Worm (Caenorhabditis elegans) whole organism, early embryonic: ENCODE measurements around the gene pcyt-1.

ENCODE experiments used
- B0310.2 ChIP-seq: sonication (generic microtip); optimal IDR thresholded peaks from 2 replicates; lab custom pipeline; 2016; ENCODE audit warnings: mild to moderate bottlenecking, missing genetic modification characterization, missing compliant biosample characterization
- F13C5.2 ChIP-seq: sonication (generic microtip); optimal IDR thresholded peaks from 2 replicates; lab custom pipeline; 2017; ENCODE audit warnings: mild to moderate bottlenecking, missing genetic modification characterization, inconsistent platforms, missing compliant biosample characterization
- aly-1 ChIP-seq: sonication (generic microtip); optimal IDR thresholded peaks from 2 replicates; lab custom pipeline; 2016; ENCODE audit warnings: missing genetic modification characterization, missing compliant biosample characterization
- ama-1 ChIP-seq: fragments of 150-350 bp; optimal IDR thresholded peaks from 2 replicates; lab custom pipeline; 2014
- ceh-13 ChIP-seq: fragments of 200-800 bp; sonication (Bioruptor generic); optimal IDR thresholded peaks from 2 replicates; lab custom pipeline; 2018; ENCODE audit warnings: mild to moderate bottlenecking, missing genetic modification characterization, missing compliant biosample characterization
- ceh-36 ChIP-seq: sonication (generic microtip); optimal IDR thresholded peaks from 2 replicates; lab custom pipeline; 2016; ENCODE audit warnings: missing genetic modification characterization, inconsistent platforms, missing compliant biosample characterization
- ets-7 ChIP-seq: sonication (generic microtip); optimal IDR thresholded peaks from 2 replicates; lab custom pipeline; 2016; ENCODE audit warnings: missing genotype, missing genetic modification characterization, missing compliant biosample characterization
- flt-1 ChIP-seq: fragments of 200-800 bp; sonication (Bioruptor generic); IDR thresholded peaks from 2 replicates; pipeline ENCODE4 v1.3.6; 2022; ENCODE audit warnings: missing genetic modification characterization, missing compliant biosample characterization
- hmbx-1 ChIP-seq: sonication (generic microtip); optimal IDR thresholded peaks from 2 replicates; lab custom pipeline; 2016; ENCODE audit warnings: mild to moderate bottlenecking, missing genetic modification characterization, missing compliant biosample characterization
- hmg-4 ChIP-seq: fragments of 200-800 bp; sonication (Bioruptor generic); optimal IDR thresholded peaks from 2 replicates; lab custom pipeline; 2018; ENCODE audit warnings: mild to moderate bottlenecking, missing genetic modification characterization, missing compliant biosample characterization
- hnd-1 ChIP-seq: sonication (generic microtip); optimal IDR thresholded peaks from 2 replicates; lab custom pipeline; 2016; ENCODE audit warnings: missing genetic modification characterization, missing compliant biosample characterization
- pes-1 ChIP-seq: fragments of 200-800 bp; sonication (Bioruptor generic); IDR thresholded peaks from 2 replicates; pipeline ENCODE4 v1.3.6; 2022; ENCODE audit warnings: missing genetic modification reagents, missing genetic modification characterization, missing compliant biosample characterization
- scrt-1 ChIP-seq: fragments of 200-800 bp; sonication (Bioruptor generic); IDR thresholded peaks from 2 replicates; pipeline ENCODE4 v1.3.6; 2022; ENCODE audit warnings: missing genetic modification characterization, missing compliant biosample characterization
- sea-1 ChIP-seq: fragments of 200-800 bp; sonication (Bioruptor generic); conservative IDR thresholded peaks from 2 replicates; pipeline ENCODE4 v1.3.6; 2022; ENCODE audit warnings: missing genetic modification characterization, missing compliant biosample characterization
- tbx-11 ChIP-seq: fragments of 200-800 bp; sonication (Bioruptor generic); IDR thresholded peaks from 2 replicates; pipeline ENCODE4 v1.3.6; 2022; ENCODE audit warnings: missing genetic modification characterization, missing compliant biosample characterization
- tbx-37 ChIP-seq: fragments of 200-800 bp; sonication (Bioruptor generic); conservative IDR thresholded peaks from 2 replicates; pipeline ENCODE4 v1.3.6; 2022; ENCODE audit warnings: missing genetic modification reagents, missing genetic modification characterization, missing compliant biosample characterization
- tra-4 ChIP-seq: sonication (generic microtip); optimal IDR thresholded peaks from 2 replicates; lab custom pipeline; 2017; ENCODE audit warnings: missing genetic modification characterization, missing compliant biosample characterization

Gene pcyt-1

ce11 chrX:7590756-7591155, 18.6 kb downstream of the pcyt-1 start:
- TF ChIP-seq aly-1 (tag; lab: Kevin White, UChicago), result no peak
- no peak for TF ChIP-seq scrt-1 (GFP tag; lab: Robert Waterston, UW)
- no peak for TF ChIP-seq ceh-13
- no peak for TF ChIP-seq hnd-1 (tag; lab: Kevin White, UChicago)
- TF ChIP-seq hmbx-1 (tag; lab: Kevin White, UChicago), result no peak
- no peak for TF ChIP-seq ama-1 (lab: Kevin White, UChicago)
- TF ChIP-seq ceh-36, result no peak

- TF ChIP-seq hmbx-1 (tag; lab: Kevin White, UChicago), result no peak
- TF ChIP-seq flt-1 (GFP tag; lab: Robert Waterston, UW), result no peak
- TF ChIP-seq hnd-1 (tag; lab: Kevin White, UChicago), result no peak
- TF ChIP-seq hmg-4 (GFP tag; lab: Kevin White, UChicago), result no peak
- TF ChIP-seq F13C5.2, result no peak
- no peak for TF ChIP-seq ama-1 (lab: Kevin White, UChicago)
- no peak for TF ChIP-seq aly-1 (tag; lab: Kevin White, UChicago)
- no peak for TF ChIP-seq tbx-37
- TF ChIP-seq ceh-36, result no peak
- no peak for TF ChIP-seq ets-7 (tag; lab: Kevin White, UChicago)
Measured at ce11 chrX:7593931-7594544, 21.9 kb downstream of the pcyt-1 start.

- TF ChIP-seq B0310.2 (tag; lab: Kevin White, UChicago) (no peak), flt-1 (GFP tag; lab: Robert Waterston, UW) (no peak)
Measured at ce11 chrX:7596029-7596428, 23.9 kb downstream of the pcyt-1 start.

ce11 chrX:7596627-7597026, 24.5 kb downstream of the pcyt-1 start, which contains the start of gene C44E12.1:
C44E12.1 (plus strand) TSS chrX:7596927.
- TF ChIP-seq scrt-1 (GFP tag; lab: Robert Waterston, UW) (no peak), hmg-4 (GFP tag; lab: Kevin White, UChicago) (no peak), hmbx-1 (tag; lab: Kevin White, UChicago) (no peak), tra-4 (tag; lab: Kevin White, UChicago) (no peak), tbx-11 (GFP tag; lab: Robert Waterston, UW) (no peak), tbx-37 (no peak), ama-1 (lab: Kevin White, UChicago) (no peak)

- no peak for TF ChIP-seq flt-1 (GFP tag; lab: Robert Waterston, UW)
- no peak for TF ChIP-seq tbx-11 (GFP tag; lab: Robert Waterston, UW)
- no peak for TF ChIP-seq hnd-1 (tag; lab: Kevin White, UChicago)
- no peak for TF ChIP-seq pes-1
- TF ChIP-seq ets-7 (tag; lab: Kevin White, UChicago), result no peak
- TF ChIP-seq tra-4 (tag; lab: Kevin White, UChicago), result no peak
- no peak for TF ChIP-seq tbx-37
- TF ChIP-seq aly-1 (tag; lab: Kevin White, UChicago), result no peak
- no peak for TF ChIP-seq hmbx-1 (tag; lab: Kevin White, UChicago)
- TF ChIP-seq B0310.2 (tag; lab: Kevin White, UChicago), result no peak
- TF ChIP-seq F13C5.2, result no peak
- TF ChIP-seq ceh-36, result no peak
- no peak for TF ChIP-seq ceh-13
- no peak for TF ChIP-seq ama-1 (lab: Kevin White, UChicago)
- no peak for TF ChIP-seq scrt-1 (GFP tag; lab: Robert Waterston, UW)
- no peak for TF ChIP-seq sea-1 (GFP tag; lab: Robert Waterston, UW)
Measured at ce11 chrX:7607982-7608381, 35.8 kb downstream of the pcyt-1 start, which contains the start of gene twk-17. twk-17 (minus strand) TSS chrX:7608082.

- TF ChIP-seq flt-1 (GFP tag; lab: Robert Waterston, UW), result no peak
- TF ChIP-seq scrt-1 (GFP tag; lab: Robert Waterston, UW), result no peak
- TF ChIP-seq aly-1 (tag; lab: Kevin White, UChicago), result no peak
- TF ChIP-seq ceh-36, result no peak
- TF ChIP-seq tbx-37, result no peak
- TF ChIP-seq ama-1 (lab: Kevin White, UChicago), result no peak
Measured at ce11 chrX:7614466-7614865, 42.3 kb downstream of the pcyt-1 start.

- TF ChIP-seq F13C5.2, result no peak
- TF ChIP-seq scrt-1 (GFP tag; lab: Robert Waterston, UW), result no peak
- no peak for TF ChIP-seq pes-1
- no peak for TF ChIP-seq tra-4 (tag; lab: Kevin White, UChicago)
- TF ChIP-seq sea-1 (GFP tag; lab: Robert Waterston, UW), result no peak
- TF ChIP-seq ceh-36, result no peak
- no peak for TF ChIP-seq aly-1 (tag; lab: Kevin White, UChicago)
- no peak for TF ChIP-seq ama-1 (lab: Kevin White, UChicago)
- no peak for TF ChIP-seq hmg-4 (GFP tag; lab: Kevin White, UChicago)
- no peak for TF ChIP-seq flt-1 (GFP tag; lab: Robert Waterston, UW)
- TF ChIP-seq ceh-13, result no peak
Measured at ce11 chrX:7627351-7627750, 55.2 kb downstream of the pcyt-1 start, which contains the start of gene nlp-61. nlp-61 (plus strand) TSS chrX:7627651.
